Fruit fly (Drosophila melanogaster): ENCODE results near the gene glec.

The glec gene

DNA sequence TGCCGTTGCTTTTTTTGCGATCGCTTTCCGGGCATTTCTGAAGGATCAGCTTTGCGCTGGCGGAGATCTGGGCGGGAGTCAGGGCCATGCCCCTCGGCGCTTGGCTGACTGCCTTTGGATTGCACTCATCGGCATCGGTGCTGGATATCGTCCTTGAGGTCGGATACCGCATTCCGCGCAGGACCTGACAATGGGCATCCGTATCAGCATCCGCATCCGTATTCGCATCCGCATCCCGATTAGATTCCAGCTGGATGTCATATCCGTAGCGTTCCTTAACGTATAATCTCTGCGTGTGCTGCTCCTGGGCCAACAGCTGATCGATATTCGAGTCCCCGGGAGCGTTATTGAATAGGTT is 618 bp downstream of the glec start:
- TF ChIP-seq psq (optimal IDR thresholded peaks at IDR 0.05) (no peak), pan (optimal IDR thresholded peaks at IDR 0.05) (no peak), CG8478 (optimal IDR thresholded peaks at IDR 0.05) (no peak), EcR (GFP tag; optimal IDR thresholded peaks at IDR 0.05) (no peak), Dll (optimal IDR thresholded peaks at IDR 0.05) (no peak), usp (GFP tag; optimal IDR thresholded peaks at IDR 0.05) (no peak)

DNA sequence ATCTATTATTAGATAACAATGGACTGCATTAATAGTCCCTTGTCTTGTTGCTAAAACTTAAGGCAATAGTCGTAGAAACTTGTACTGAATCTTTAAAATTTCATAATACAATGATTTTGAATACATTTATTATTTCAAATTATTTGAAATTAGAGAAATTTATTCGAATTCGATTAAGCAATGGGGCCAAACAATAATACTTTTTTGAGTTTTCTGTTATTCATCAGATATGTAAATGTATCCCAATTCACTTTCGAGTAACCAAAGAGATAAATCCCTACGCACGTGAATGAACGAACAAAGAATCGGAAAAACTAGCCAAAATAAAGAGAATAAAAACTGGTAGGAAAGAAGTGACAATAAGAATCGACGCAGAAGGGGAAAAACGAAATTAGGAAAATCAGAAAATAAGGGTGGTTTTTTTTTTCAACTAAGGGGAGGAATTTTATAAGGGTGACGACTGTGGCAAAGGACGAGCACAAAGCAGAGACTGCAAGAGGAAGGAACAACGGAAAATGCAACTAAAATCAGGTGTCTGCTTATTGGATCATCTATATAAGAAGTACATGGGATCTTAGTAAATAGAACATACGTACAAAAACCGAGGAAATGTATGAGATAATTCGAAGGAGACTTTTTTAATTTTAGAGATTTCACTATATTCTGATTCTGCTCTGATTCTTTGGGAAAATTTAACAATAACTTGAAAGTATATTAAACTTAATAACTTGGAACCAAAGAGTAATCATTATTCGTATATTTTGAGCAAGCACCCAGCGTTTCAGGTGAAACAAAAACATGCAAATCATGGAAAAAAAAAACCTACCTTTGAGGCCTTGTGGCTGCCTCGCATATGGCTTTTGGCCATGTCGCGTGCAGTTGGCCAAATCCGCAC is 1.2 kb downstream of the glec start:
- TF ChIP-seq EcR (GFP tag; optimal IDR thresholded peaks at IDR 0.05) (no peak), psq (optimal IDR thresholded peaks at IDR 0.05) (no peak), pan (optimal IDR thresholded peaks at IDR 0.05) (no peak), Dll (optimal IDR thresholded peaks at IDR 0.05) (no peak), CG8478 (optimal IDR thresholded peaks at IDR 0.05) (no peak), usp (GFP tag; optimal IDR thresholded peaks at IDR 0.05) (no peak)

dm6 chr3R:21853618-21854573 is 2.2 kb downstream of the glec start:
- TF ChIP-seq CG8478 (optimal IDR thresholded peaks at IDR 0.05) (peak; percentile 31), psq (optimal IDR thresholded peaks at IDR 0.05) (no peak)

- TF ChIP-seq Dll (optimal IDR thresholded peaks at IDR 0.05) (no peak), pan (optimal IDR thresholded peaks at IDR 0.05) (no peak), CG8478 (optimal IDR thresholded peaks at IDR 0.05) (no peak), EcR (GFP tag; optimal IDR thresholded peaks at IDR 0.05) (no peak), usp (GFP tag; optimal IDR thresholded peaks at IDR 0.05) (no peak)
Observed at dm6 chr3R:21852579-21853233, 3.4 kb downstream of the glec start.

DNA sequence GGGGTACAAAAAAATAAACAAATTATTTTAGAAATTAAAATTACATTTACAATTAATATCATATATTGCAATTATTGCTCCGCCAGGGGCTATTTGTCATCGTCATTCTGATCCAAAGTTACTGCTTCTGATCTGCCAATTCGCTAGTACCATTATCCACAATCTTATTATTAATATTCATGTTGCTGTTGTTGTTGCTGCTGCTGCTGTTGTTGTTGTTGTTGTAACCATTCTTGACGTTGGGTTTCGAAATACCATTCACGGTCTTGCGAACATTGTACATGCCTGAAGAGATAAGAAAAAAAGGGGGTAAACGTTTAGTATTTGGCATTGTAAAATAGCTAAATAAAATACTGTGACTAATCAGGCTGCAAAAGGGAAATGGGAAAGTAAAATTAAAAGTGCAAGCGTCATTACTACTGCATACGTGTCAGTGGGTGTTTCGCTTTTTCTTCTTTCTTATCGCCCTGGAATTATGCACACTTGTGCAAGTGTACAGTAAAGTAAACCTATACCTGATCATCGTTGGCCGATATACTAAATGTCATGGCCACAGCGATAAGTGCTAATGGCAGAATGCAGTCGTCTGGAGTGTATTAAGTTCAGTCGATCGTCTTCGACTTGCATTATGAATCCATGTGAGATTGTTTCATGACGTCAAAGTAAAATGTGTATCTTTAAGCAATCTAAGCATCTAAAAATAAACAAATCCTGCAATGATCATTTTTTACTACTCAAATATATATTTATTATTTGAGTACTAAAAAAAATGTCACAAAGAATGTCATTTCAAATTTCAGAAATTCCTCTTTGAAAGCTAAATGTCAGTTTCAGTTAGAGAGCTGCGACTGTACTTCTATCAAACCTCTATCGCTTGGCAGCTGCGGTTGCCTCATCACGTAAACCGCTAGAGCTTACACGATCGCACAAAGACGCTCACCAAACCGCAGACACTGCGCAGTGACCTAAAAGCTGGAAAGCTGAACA is 4.2 kb downstream of the glec start:
- TF ChIP-seq pan (optimal IDR thresholded peaks at IDR 0.05) (no peak), Dll (optimal IDR thresholded peaks at IDR 0.05) (no peak), CG8478 (optimal IDR thresholded peaks at IDR 0.05) (no peak), EcR (GFP tag; optimal IDR thresholded peaks at IDR 0.05) (no peak), psq (optimal IDR thresholded peaks at IDR 0.05) (no peak), usp (GFP tag; optimal IDR thresholded peaks at IDR 0.05) (no peak)

- no peak for TF ChIP-seq EcR (GFP tag; optimal IDR thresholded peaks at IDR 0.05)
- TF ChIP-seq usp (GFP tag; optimal IDR thresholded peaks at IDR 0.05) = no peak
- no peak for TF ChIP-seq psq (optimal IDR thresholded peaks at IDR 0.05)
- no peak for TF ChIP-seq CG8478 (optimal IDR thresholded peaks at IDR 0.05)
- no peak for TF ChIP-seq Dll (optimal IDR thresholded peaks at IDR 0.05)
- no peak for TF ChIP-seq pan (optimal IDR thresholded peaks at IDR 0.05)
Observed at dm6 chr3R:21849988-21850460, 6.0 kb downstream of the glec start.

DNA sequence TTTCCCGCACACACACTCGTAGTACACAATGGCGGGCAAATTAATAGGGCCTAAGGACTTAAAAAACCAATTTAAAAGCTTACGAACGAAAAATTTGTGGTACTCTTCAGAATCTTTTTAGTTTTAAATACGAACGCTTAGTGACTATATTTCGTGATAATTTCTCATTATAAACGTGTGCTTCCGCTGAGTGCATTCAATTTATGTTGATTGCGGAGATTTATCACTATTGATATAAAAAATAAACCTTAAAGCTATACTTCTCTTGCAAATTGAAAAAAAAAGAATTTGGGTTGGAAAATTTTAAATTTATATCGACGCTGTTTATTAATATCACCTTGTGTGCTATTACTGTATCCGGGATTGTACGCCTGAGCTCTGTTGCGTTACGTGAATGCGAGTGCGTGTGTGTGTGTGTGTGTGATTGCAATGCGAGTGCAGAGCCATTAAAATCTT is 7.1 kb downstream of the glec start:
- TF ChIP-seq psq (optimal IDR thresholded peaks at IDR 0.05) = no peak
- no peak for TF ChIP-seq CG8478 (optimal IDR thresholded peaks at IDR 0.05)
- no peak for TF ChIP-seq usp (GFP tag; optimal IDR thresholded peaks at IDR 0.05)
- no peak for TF ChIP-seq pan (optimal IDR thresholded peaks at IDR 0.05)
- TF ChIP-seq Dll (optimal IDR thresholded peaks at IDR 0.05) = no peak
- no peak for TF ChIP-seq EcR (GFP tag; optimal IDR thresholded peaks at IDR 0.05)

dm6 chr3R:21848271-21848670 is 7.8 kb downstream of the glec start:
- TF ChIP-seq Dll (optimal IDR thresholded peaks at IDR 0.05) (no peak), psq (optimal IDR thresholded peaks at IDR 0.05) (no peak), usp (GFP tag; optimal IDR thresholded peaks at IDR 0.05) (no peak), CG8478 (optimal IDR thresholded peaks at IDR 0.05) (no peak), EcR (GFP tag; optimal IDR thresholded peaks at IDR 0.05) (no peak), pan (optimal IDR thresholded peaks at IDR 0.05) (no peak)

DNA sequence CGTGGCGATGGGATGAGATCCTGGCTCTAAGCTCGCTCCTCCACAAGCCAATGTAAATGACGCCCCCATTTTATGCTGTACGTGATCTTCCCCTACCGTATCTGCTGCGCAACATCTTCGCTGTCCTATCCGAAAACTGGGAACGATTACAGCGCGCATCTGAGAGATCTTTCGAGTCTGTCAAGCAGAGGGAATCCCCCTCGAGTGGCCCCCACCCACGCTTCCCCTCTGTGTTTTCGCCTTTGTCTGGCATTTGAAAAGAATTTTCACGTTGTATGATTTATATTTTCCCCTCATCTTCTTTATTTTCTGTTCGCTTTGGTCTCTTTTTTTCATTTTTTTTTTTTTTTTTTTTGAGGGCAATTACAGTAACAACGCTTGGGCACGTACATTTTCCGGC is 8.6 kb downstream of the glec start:
- TF ChIP-seq CG8478 (optimal IDR thresholded peaks at IDR 0.05) (no peak), Dll (optimal IDR thresholded peaks at IDR 0.05) (no peak), psq (optimal IDR thresholded peaks at IDR 0.05) (no peak)

DNA sequence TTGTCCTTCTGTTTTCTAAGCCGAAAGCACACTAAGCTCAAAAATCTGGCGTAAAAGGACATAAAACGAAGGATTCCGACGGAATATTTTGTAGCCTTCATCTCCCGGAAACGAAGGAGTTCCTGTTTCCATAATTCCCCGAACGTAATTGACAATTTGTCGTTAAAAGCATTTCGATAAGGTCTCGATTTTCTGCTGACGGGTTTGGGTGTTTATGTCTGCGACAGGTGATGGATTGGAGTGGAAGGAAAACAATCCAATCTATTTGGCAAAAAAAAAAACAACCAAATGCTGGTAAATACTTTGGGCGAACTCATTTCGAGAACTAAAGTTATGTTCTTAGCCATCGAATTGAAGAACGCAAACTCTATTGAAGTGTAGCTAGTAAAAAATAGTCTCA is 9.5 kb downstream of the glec start, which contains the start of gene Gr93d:
Gr93d (minus strand) TSS at position 101 of the 400 bp plus-strand sequence.
- no peak for TF ChIP-seq psq (optimal IDR thresholded peaks at IDR 0.05)

- TF ChIP-seq pan (optimal IDR thresholded peaks at IDR 0.05) (no peak), usp (GFP tag; optimal IDR thresholded peaks at IDR 0.05) (no peak), CG8478 (optimal IDR thresholded peaks at IDR 0.05) (no peak), Dll (optimal IDR thresholded peaks at IDR 0.05) (no peak), EcR (GFP tag; optimal IDR thresholded peaks at IDR 0.05) (no peak), psq (optimal IDR thresholded peaks at IDR 0.05) (no peak)
Observed at dm6 chr3R:21845165-21845564, 10.9 kb downstream of the glec start, which contains the start of gene Gr93c. Gene Gr93c, minus strand, starts transcription at chr3R:21845265.
